Worm (Caenorhabditis elegans) whole organism, L2 larva: ENCODE results near the gene dpy-2.
A peak's percentile ranks its signal among the peaks of the same experiment; 100 is the strongest.

Experiments
- C34F6.9 ChIP-seq: fragments of 150-350 bp; optimal IDR thresholded peaks from 2 replicates; lab custom pipeline; 2014; ENCODE audit warnings: missing biosample characterization, missing genetic modification characterization
- elt-3 ChIP-seq: sonication (generic microtip); optimal IDR thresholded peaks from 2 replicates; lab custom pipeline; 2017; ENCODE audit warnings: missing biosample characterization, missing genetic modification characterization
- lin-13 ChIP-seq: fragments of 150-350 bp; optimal IDR thresholded peaks from 2 replicates; lab custom pipeline; 2014; ENCODE audit warnings: missing biosample characterization, missing genetic modification reagents, missing genetic modification characterization
- nhr-12 ChIP-seq: fragments of 150-350 bp; optimal IDR thresholded peaks from 2 replicates; lab custom pipeline; 2014; ENCODE audit warnings: missing biosample characterization, missing genetic modification characterization
- nhr-237 ChIP-seq: fragments of 150-350 bp; optimal IDR thresholded peaks from 2 replicates; lab custom pipeline; 2014; ENCODE audit warnings: missing biosample characterization, missing genetic modification characterization
- sma-3 ChIP-seq: sonication (generic microtip); optimal IDR thresholded peaks from 2 replicates; lab custom pipeline; 2016; ENCODE audit warnings: missing genetic modification reagents, missing genetic modification characterization, missing compliant biosample characterization
- sma-9 ChIP-seq, 2 experiments: fragments of 150-350 bp in 1 of 2; sonication (generic microtip) in 1 of 2; optimal IDR thresholded peaks; 2 replicates each; lab custom pipeline; 2014 to 2016; ENCODE audit warnings: missing genetic modification characterization in 2 of 2, mild to moderate bottlenecking in 1 of 2, missing biosample characterization in 1 of 2, missing compliant biosample characterization in 1 of 2, missing genetic modification reagents in 1 of 2, moderate library complexity in 1 of 2

ce11 chrII:6665908-6666307 is 48.2 kb upstream of the dpy-2 start:
- TF ChIP-seq sma-3 (GFP tag; lab: Kevin White, UChicago) = no peak
- TF ChIP-seq sma-9 (GFP tag; optimal IDR thresholded peaks at IDR 0.05; lab: Kevin White, UChicago) = peak; percentile 14
- TF ChIP-seq sma-9 (tag; optimal IDR thresholded peaks at IDR 0.05; lab: Kevin White, UChicago) = no peak
- no peak for TF ChIP-seq lin-13 (GFP tag; lab: Kevin White, UChicago)
- TF ChIP-seq elt-3 = no peak
- TF ChIP-seq nhr-237 (tag; lab: Kevin White, UChicago) = no peak
- no peak for TF ChIP-seq nhr-12 (tag; lab: Kevin White, UChicago)
- no peak for TF ChIP-seq C34F6.9 (tag; lab: Kevin White, UChicago)
